Worm (Caenorhabditis elegans): ENCODE measurements around the gene C08E8.11.
A peak's percentile ranks its signal among the peaks of the same experiment; 100 is the strongest.

C08E8.11 gene

DNA sequence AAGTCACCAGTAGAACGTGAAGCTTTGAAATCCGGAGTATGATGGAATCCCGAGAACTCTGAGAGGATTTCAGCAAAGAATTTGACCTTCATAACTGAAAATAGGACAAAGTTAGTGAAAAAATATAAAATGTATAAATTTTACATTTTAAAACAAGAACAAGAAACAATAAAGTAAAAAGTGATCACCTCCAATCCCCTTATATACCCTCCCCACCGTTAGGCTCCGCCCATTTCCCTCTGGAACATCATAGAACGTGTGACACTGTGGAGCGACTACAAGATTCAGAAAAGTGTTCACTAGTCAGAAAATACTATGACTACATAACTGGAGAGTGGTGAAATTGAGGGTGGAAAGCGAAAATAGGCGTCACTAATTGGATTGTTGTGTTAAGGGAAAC lies 19.7 kb upstream of the C08E8.11 start, which contains the start of gene B0462.4:
Gene B0462.4 (minus strand): TSS at position 101 of the 400 bp plus-strand sequence.
- TF ChIP-seq ceh-58 (GFP tag; IDR thresholded peaks at IDR 0.05) (no peak), tlf-1 (GFP tag; optimal IDR thresholded peaks at IDR 0.05) (no peak), nhr-90 (tag; optimal IDR thresholded peaks at IDR 0.05) (no peak), Y53G8AR.9 (GFP tag; conservative IDR thresholded peaks at IDR 0.05) (no peak), F23B12.7 (tag; optimal IDR thresholded peaks at IDR 0.05; ENCODE audit: insufficient read depth) (no peak), athp-1 (tag; optimal IDR thresholded peaks at IDR 0.05) (no peak), C06A6.2 (GFP tag; conservative IDR thresholded peaks at IDR 0.05) (no peak), hlh-26 (GFP tag; conservative IDR thresholded peaks at IDR 0.05) (no peak), aptf-2 (GFP tag; conservative IDR thresholded peaks at IDR 0.05) (no peak), T07F8.4 (tag; optimal IDR thresholded peaks at IDR 0.05) (no peak), F39B2.1 (GFP tag; IDR thresholded peaks at IDR 0.05) (no peak), ets-4 (GFP tag; optimal IDR thresholded peaks at IDR 0.05) (no peak), rcor-1 (GFP tag; IDR thresholded peaks at IDR 0.05) (no peak), egrh-3 (GFP tag; IDR thresholded peaks at IDR 0.05) (no peak), madf-6 (GFP tag; IDR thresholded peaks at IDR 0.05) (no peak), tbp1 (GFP tag; optimal IDR thresholded peaks at IDR 0.05) (no peak)

DNA sequence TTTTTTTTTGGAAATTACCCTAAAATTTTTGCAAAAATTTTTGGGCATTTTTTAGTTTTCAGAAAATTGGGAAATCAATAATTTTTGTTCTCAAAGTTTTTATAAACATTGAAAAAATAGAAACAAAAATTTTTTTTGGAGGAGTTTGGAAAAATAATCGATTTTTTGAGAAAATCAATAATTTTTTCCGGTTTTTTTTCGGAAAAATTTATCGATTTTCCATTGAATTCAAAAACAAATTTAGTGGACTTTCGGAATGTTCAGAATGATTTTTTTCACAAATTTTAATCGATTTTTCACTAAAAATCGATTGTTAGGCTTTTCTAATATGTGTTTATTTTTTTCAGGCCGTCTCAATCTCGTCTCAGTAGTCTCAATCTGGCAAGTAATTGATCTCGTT lies 13.2 kb upstream of the C08E8.11 start:
- TF ChIP-seq Y53F4B.3 (GFP tag; IDR thresholded peaks at IDR 0.05) = no peak
- TF ChIP-seq lir-1 (GFP tag; conservative IDR thresholded peaks at IDR 0.05) = no peak
- TF ChIP-seq madf-6 (GFP tag; IDR thresholded peaks at IDR 0.05) = no peak
- no peak for TF ChIP-seq nhr-179 (tag; optimal IDR thresholded peaks at IDR 0.05)
- TF ChIP-seq akir-1 (GFP tag; optimal IDR thresholded peaks at IDR 0.05) = no peak
- TF ChIP-seq tbx-9 (tag; optimal IDR thresholded peaks at IDR 0.05; ENCODE audit: borderline replicate concordance) = no peak
- no peak for TF ChIP-seq mxl-1 (tag; optimal IDR thresholded peaks at IDR 0.05)
- no peak for TF ChIP-seq C17E4.6 (GFP tag; IDR thresholded peaks at IDR 0.05)
- no peak for TF ChIP-seq ztf-6 (GFP tag; IDR thresholded peaks at IDR 0.05)

DNA sequence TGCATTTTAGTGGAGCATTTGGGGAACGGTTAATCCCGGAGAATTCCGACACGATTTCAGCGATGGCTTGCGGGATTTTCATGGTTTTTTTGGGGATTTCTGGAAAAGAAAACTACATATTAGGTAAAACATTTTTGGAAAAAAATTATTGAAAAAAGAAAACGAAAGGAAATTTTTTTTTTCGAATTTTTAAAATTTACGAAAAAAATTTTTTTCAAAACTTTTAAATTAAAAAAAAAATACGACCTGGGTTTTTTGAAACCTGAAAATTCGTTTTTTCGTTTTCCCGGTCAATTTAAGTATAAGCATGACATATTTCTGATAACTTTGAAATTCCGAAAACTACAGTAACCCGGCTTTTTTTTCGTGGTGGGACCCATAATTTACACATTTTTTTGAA lies 11.0 kb upstream of the C08E8.11 start, which contains the start of gene C08E8.10:
Gene C08E8.10 (minus strand): TSS at position 101 of the 400 bp plus-strand sequence.
- TF ChIP-seq K11D2.4 (GFP tag; IDR thresholded peaks at IDR 0.05) = no peak
- TF ChIP-seq ceh-27 (GFP tag; optimal IDR thresholded peaks at IDR 0.05) = no peak
- TF ChIP-seq egl-44 (GFP tag; IDR thresholded peaks at IDR 0.05) = no peak
- no peak for TF ChIP-seq attf-6 (GFP tag; IDR thresholded peaks at IDR 0.05)
- no peak for TF ChIP-seq Y67H2A.10 (GFP tag; conservative IDR thresholded peaks at IDR 0.05)

DNA sequence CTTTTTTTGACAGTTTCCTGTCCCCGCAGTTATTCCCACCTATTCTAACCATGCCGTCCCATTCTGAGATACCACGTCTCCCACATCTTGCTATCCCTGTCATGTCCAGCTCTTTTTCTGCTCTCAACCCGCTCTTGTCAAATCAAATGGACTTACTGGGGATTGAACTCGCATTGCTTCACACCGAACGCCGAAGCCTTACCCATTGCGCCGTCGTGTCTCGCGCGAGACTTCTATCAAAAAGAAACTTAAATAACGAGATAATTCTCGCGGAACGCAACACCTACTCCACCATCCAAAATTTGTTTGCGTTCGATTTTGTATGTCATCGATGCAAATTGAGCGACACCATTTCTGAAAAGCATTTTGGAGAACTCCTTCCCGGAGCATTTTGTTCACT lies 6.6 kb upstream of the C08E8.11 start:
- TF ChIP-seq nfya-2 (GFP tag; IDR thresholded peaks at IDR 0.05) = no peak
- TF ChIP-seq aptf-3 (GFP tag; IDR thresholded peaks at IDR 0.05) = no peak
- peak; percentile 31 for TF ChIP-seq B0261.1 (tag; optimal IDR thresholded peaks at IDR 0.05)
- peak; percentile 38 for TF ChIP-seq D2030.7 (GFP tag; IDR thresholded peaks at IDR 0.05)
- 0 out of 2 replicates have a peak, but pooled peaks have one; percentile 47 for TF ChIP-seq lin-26 (GFP tag; IDR thresholded peaks at IDR 0.05)
- TF ChIP-seq madf-3 (GFP tag; IDR thresholded peaks at IDR 0.05) = 0 out of 2 replicates have a peak, but pooled peaks have one; percentile 43
- peak; percentile 33 for TF ChIP-seq rpc-1 (optimal IDR thresholded peaks at IDR 0.05)
- TF ChIP-seq rpc-1 (tag; optimal IDR thresholded peaks at IDR 0.05) = peak; percentile 63
- TF ChIP-seq ztf-18 (tag; optimal IDR thresholded peaks at IDR 0.05) = peak; percentile 18
- peak; percentile 68 for TF ChIP-seq tbp1 (GFP tag; optimal IDR thresholded peaks at IDR 0.05)

All from whole organism, young adult.